Worm (Caenorhabditis elegans): ENCODE results near the gene srlf-5.

ce11 chrIV:12902430-12903110 is 24.0 kb downstream of the srlf-5 start, which contains the start of gene K08D8.2:
- TF ChIP-seq lin-11 (tag; optimal IDR thresholded peaks at IDR 0.05) (no peak), ztf-11 (tag; optimal IDR thresholded peaks at IDR 0.05) (no peak), ama-1 (optimal IDR thresholded peaks at IDR 0.05) (no peak), skn-1 (tag; optimal IDR thresholded peaks at IDR 0.05) (no peak), ZK546.5 (tag; optimal IDR thresholded peaks at IDR 0.05) (no peak), zag-1 (tag; optimal IDR thresholded peaks at IDR 0.05) (no peak), elt-3 (tag; optimal IDR thresholded peaks at IDR 0.05) (no peak), unc-39 (tag; optimal IDR thresholded peaks at IDR 0.05) (no peak), R02D3.7 (tag; optimal IDR thresholded peaks at IDR 0.05) (no peak), ceh-82 (tag; optimal IDR thresholded peaks at IDR 0.05) (no peak), egl-27 (tag; optimal IDR thresholded peaks at IDR 0.05) (no peak), elt-1 (tag; optimal IDR thresholded peaks at IDR 0.05) (no peak), lsy-2 (tag; optimal IDR thresholded peaks at IDR 0.05) (no peak), nhr-12 (tag; optimal IDR thresholded peaks at IDR 0.05) (no peak)
